Fruit fly (Drosophila melanogaster) whole organism, prepupa: ENCODE measurements around the gene CG3430.

Experiments used
- Blimp-1 ChIP-seq: fragments of 200-800 bp; sonication (Bioruptor generic); optimal IDR thresholded peaks from 3 replicates; lab custom pipeline; 2017; ENCODE audit warnings: missing biosample characterization, missing genetic modification characterization, mild to moderate bottlenecking, moderate library complexity, missing genetic modification reagents
- CG10631 ChIP-seq: fragments of 200-800 bp; sonication (Bioruptor generic); optimal IDR thresholded peaks from 2 replicates; lab custom pipeline; 2016; ENCODE audit warnings: missing biosample characterization, missing genetic modification characterization
- CG10669 ChIP-seq: fragments of 200-800 bp; sonication (Bioruptor generic); optimal IDR thresholded peaks from 3 replicates; lab custom pipeline; 2018; ENCODE audit warnings: missing biosample characterization, mild to moderate bottlenecking, missing genetic modification characterization, moderate library complexity
- CG11762 ChIP-seq: fragments of 200-800 bp; sonication (Bioruptor generic); optimal IDR thresholded peaks from 3 replicates; lab custom pipeline; 2016; ENCODE audit warnings: missing biosample characterization, missing genetic modification characterization; ENCODE audit not compliant: insufficient read depth
- CG11902 ChIP-seq: fragments of 200-800 bp; sonication (Bioruptor generic); optimal IDR thresholded peaks from 3 replicates; lab custom pipeline; 2016; ENCODE audit warnings: missing biosample characterization, missing genetic modification characterization
- CG15336 ChIP-seq: fragments of 200-800 bp; sonication (Bioruptor generic); IDR thresholded peaks from 2 replicates; pipeline ENCODE4 v1.3.6; 2022; ENCODE audit warnings: missing biosample characterization, missing genetic modification characterization
- CG16779 ChIP-seq: fragments of 200-800 bp; sonication (Bioruptor generic); optimal IDR thresholded peaks from 3 replicates; lab custom pipeline; 2017; ENCODE audit warnings: missing biosample characterization, mild to moderate bottlenecking, missing genetic modification characterization
- CG3032 ChIP-seq: fragments of 200-800 bp; optimal IDR thresholded peaks from 2 replicates; lab custom pipeline; 2019; ENCODE audit warnings: missing biosample characterization, mild to moderate bottlenecking, missing genetic modification characterization, moderate library complexity
- CG31627 ChIP-seq: fragments of 200-800 bp; sonication (Bioruptor generic); optimal IDR thresholded peaks from 3 replicates; lab custom pipeline; 2016; ENCODE audit warnings: missing biosample characterization, missing genetic modification characterization
- CG32006 ChIP-seq: fragments of 200-800 bp; sonication (Bioruptor generic); optimal IDR thresholded peaks from 3 replicates; lab custom pipeline; 2017; ENCODE audit warnings: missing biosample characterization, mild to moderate bottlenecking, missing genetic modification characterization
- CG3919 ChIP-seq: fragments of 200-800 bp; sonication (Bioruptor generic); optimal IDR thresholded peaks from 3 replicates; lab custom pipeline; 2016; ENCODE audit warnings: missing biosample characterization, missing genetic modification characterization
- CG4318 ChIP-seq: fragments of 200-800 bp; sonication (Bioruptor generic); optimal IDR thresholded peaks from 3 replicates; lab custom pipeline; 2017; ENCODE audit warnings: missing biosample characterization, mild to moderate bottlenecking, missing genetic modification characterization
- CG6163 ChIP-seq: fragments of 200-800 bp; sonication (Bioruptor generic); IDR thresholded peaks from 3 replicates; pipeline ENCODE4 v1.3.6; 2022; ENCODE audit warnings: missing biosample characterization, missing genetic modification characterization
- CG6276 ChIP-seq: fragments of 200-800 bp; sonication (Bioruptor generic); optimal IDR thresholded peaks from 2 replicates; lab custom pipeline; 2017; ENCODE audit warnings: missing biosample characterization, mild to moderate bottlenecking, missing genetic modification characterization
- CG6792 ChIP-seq: fragments of 200-800 bp; sonication (Bioruptor generic); optimal IDR thresholded peaks from 3 replicates; lab custom pipeline; 2016; ENCODE audit warnings: missing biosample characterization, missing genetic modification characterization
- CG6854 ChIP-seq: fragments of 200-800 bp; sonication (Bioruptor generic); optimal IDR thresholded peaks from 2 replicates; lab custom pipeline; 2017; ENCODE audit warnings: missing biosample characterization, mild to moderate bottlenecking, missing genetic modification characterization
- CG7368 ChIP-seq: fragments of 200-800 bp; sonication (Bioruptor generic); optimal IDR thresholded peaks from 3 replicates; lab custom pipeline; 2016; ENCODE audit warnings: missing biosample characterization, missing genetic modification characterization
- CG8119 ChIP-seq: fragments of 200-800 bp; sonication (Bioruptor generic); IDR thresholded peaks from 3 replicates; pipeline ENCODE4 v1.3.6; 2022; ENCODE audit warnings: missing biosample characterization, missing genetic modification characterization
- CG8319 ChIP-seq: fragments of 200-800 bp; sonication (Bioruptor generic); optimal IDR thresholded peaks from 3 replicates; lab custom pipeline; 2016; ENCODE audit warnings: missing biosample characterization, missing genetic modification characterization
- CG8632 ChIP-seq: fragments of 200-800 bp; sonication (Bioruptor generic); optimal IDR thresholded peaks from 3 replicates; lab custom pipeline; 2016; ENCODE audit warnings: missing biosample characterization, missing genetic modification characterization
- Eip75B ChIP-seq: fragments of 200-800 bp; sonication (Bioruptor generic); optimal IDR thresholded peaks from 3 replicates; lab custom pipeline; 2016; ENCODE audit warnings: missing biosample characterization, missing genetic modification characterization
- Eip78C ChIP-seq: fragments of 200-800 bp; sonication (Bioruptor generic); peaks from one replicate; lab custom pipeline; 2016; ENCODE audit warnings: missing biosample characterization, missing genetic modification characterization
- Eip93F ChIP-seq: fragments of 200-800 bp; sonication (Bioruptor generic); optimal IDR thresholded peaks from 2 replicates; lab custom pipeline; 2016; ENCODE audit warnings: missing biosample characterization, mild to moderate bottlenecking, missing genetic modification characterization
- Hr38 ChIP-seq: sonication (Bioruptor generic); optimal IDR thresholded peaks from 2 replicates; lab custom pipeline; 2016; ENCODE audit warnings: missing biosample characterization, missing genetic modification characterization
- Lpt ChIP-seq: fragments of 200-800 bp; sonication (Bioruptor generic); optimal IDR thresholded peaks from 3 replicates; lab custom pipeline; 2016; ENCODE audit warnings: missing biosample characterization, missing genetic modification characterization
- Sox102F ChIP-seq: fragments of 200-800 bp; sonication (Bioruptor generic); optimal IDR thresholded peaks from 2 replicates; lab custom pipeline; 2016; ENCODE audit warnings: missing biosample characterization, mild to moderate bottlenecking, missing genetic modification characterization
- Sox15 ChIP-seq: fragments of 200-800 bp; sonication (Bioruptor generic); optimal IDR thresholded peaks from 3 replicates; lab custom pipeline; 2016; ENCODE audit warnings: missing biosample characterization, missing genetic modification characterization
- acj6 ChIP-seq: fragments of 200-800 bp; sonication (Bioruptor generic); optimal IDR thresholded peaks from 3 replicates; lab custom pipeline; 2016; ENCODE audit warnings: missing biosample characterization, missing genetic modification characterization
- dsx ChIP-seq: fragments of 200-800 bp; optimal IDR thresholded peaks from 3 replicates; lab custom pipeline; 2019; ENCODE audit warnings: missing biosample characterization, mild to moderate bottlenecking, missing genetic modification characterization, moderate library complexity; ENCODE audit not compliant: poor library complexity, severe bottlenecking
- eg ChIP-seq: fragments of 200-800 bp; sonication (Bioruptor generic); IDR thresholded peaks from 3 replicates; pipeline ENCODE4 v1.3.6; 2022; ENCODE audit warnings: missing biosample characterization, missing genetic modification characterization
- fkh ChIP-seq: fragments of 200-800 bp; sonication (Bioruptor generic); optimal IDR thresholded peaks from 3 replicates; lab custom pipeline; 2017; ENCODE audit warnings: missing biosample characterization, mild to moderate bottlenecking, missing genetic modification characterization, moderate library complexity
- lz ChIP-seq: fragments of 200-800 bp; sonication (Bioruptor generic); optimal IDR thresholded peaks from 3 replicates; lab custom pipeline; 2016; ENCODE audit warnings: missing biosample characterization, missing genetic modification characterization
- pdm3 ChIP-seq: fragments of 200-800 bp; sonication (Bioruptor generic); optimal IDR thresholded peaks from 3 replicates; lab custom pipeline; 2016; ENCODE audit warnings: missing biosample characterization, missing genetic modification characterization
- salr ChIP-seq, 2 experiments: fragments of 200-800 bp; sonication (Bioruptor generic); optimal IDR thresholded peaks; 3 replicates each; lab custom pipeline; 2016 to 2018; ENCODE audit warnings: missing biosample characterization in 2 of 2, missing genetic modification characterization in 2 of 2, mild to moderate bottlenecking in 1 of 2
- spab ChIP-seq: fragments of 200-800 bp; sonication (Bioruptor generic); optimal IDR thresholded peaks from 2 replicates; lab custom pipeline; 2017; ENCODE audit warnings: missing biosample characterization, mild to moderate bottlenecking, missing genetic modification characterization, missing genetic modification reagents
- ss ChIP-seq, 2 experiments: fragments of 200-800 bp; sonication (Bioruptor generic); optimal IDR thresholded peaks; 2 replicates in 1 of 2; 3 replicates in 1 of 2; lab custom pipeline; 2017 to 2018; ENCODE audit warnings: mild to moderate bottlenecking in 2 of 2, missing biosample characterization in 2 of 2, missing genetic modification characterization in 2 of 2, moderate library complexity in 1 of 2
- svp ChIP-seq: fragments of 200-800 bp; sonication (Bioruptor generic); peaks from one replicate; lab custom pipeline; 2016; ENCODE audit warnings: missing biosample characterization, missing genetic modification characterization

The CG3430 gene

dm6 chr2L:6991085-6991484 is 34.3 kb downstream of the CG3430 start (continued):
- TF ChIP-seq pdm3 (GFP tag; lab: Kevin White, UChicago) (peak; percentile 65), lz (GFP tag; lab: Kevin White, UChicago) (no peak), CG4318 (GFP tag; lab: Kevin White, UChicago) (peak; percentile 44), Sox15 (GFP tag; lab: Kevin White, UChicago) (peak; percentile 20), CG32006 (GFP tag; lab: Kevin White, UChicago) (peak; percentile 76), CG10669 (GFP tag; lab: Kevin White, UChicago) (peak; percentile 64), CG6163 (GFP tag; lab: Robert Waterston, UW) (peak; percentile 88), fkh (no peak), CG6792 (GFP tag; lab: Kevin White, UChicago) (peak; percentile 66), CG10631 (GFP tag; lab: Kevin White, UChicago) (peak; percentile 35), CG7368 (GFP tag; lab: Kevin White, UChicago) (peak; percentile 50), ss (GFP tag; optimal IDR thresholded peaks at IDR 0.05; lab: Kevin White, UChicago) (peak; percentile 61 to 75), spab (GFP tag; lab: Kevin White, UChicago) (peak; percentile 57), Hr38 (no peak), Lpt (GFP tag; lab: Kevin White, UChicago) (peak; percentile 63), CG15336 (GFP tag; lab: Robert Waterston, UW) (peak; percentile 78), CG31627 (GFP tag; lab: Kevin White, UChicago) (peak; percentile 11), Sox102F (GFP tag; lab: Kevin White, UChicago) (no peak), svp (GFP tag; lab: Kevin White, UChicago) (peak; percentile 55), eg (peak; percentile 83), CG3919 (GFP tag; lab: Kevin White, UChicago) (peak; percentile 79), CG6276 (GFP tag; lab: Kevin White, UChicago) (peak; percentile 67), dsx (GFP tag; lab: Kevin White, UChicago) (peak; percentile 64), CG8319 (GFP tag; lab: Kevin White, UChicago) (peak; percentile 33)

dm6 chr2L:6998736-6999135 is 41.9 kb downstream of the CG3430 start:
- TF ChIP-seq eg (0 out of 3 replicates have a peak, but pooled peaks have one; percentile 6), CG16779 (tag; lab: Kevin White, UChicago) (no peak)

dm6 chr2L:7004304-7004703 is 47.5 kb downstream of the CG3430 start:
- TF ChIP-seq CG8632 (GFP tag; lab: Kevin White, UChicago) = no peak
- no peak for TF ChIP-seq acj6 (GFP tag; lab: Kevin White, UChicago)
- TF ChIP-seq Eip78C (GFP tag; lab: Kevin White, UChicago) = peak; percentile 7
- TF ChIP-seq CG3032 (tag; lab: Kevin White, UChicago) = no peak
- TF ChIP-seq svp (GFP tag; lab: Kevin White, UChicago) = peak; percentile 49
- TF ChIP-seq Eip93F (GFP tag; lab: Kevin White, UChicago) = no peak
- TF ChIP-seq Eip75B = no peak
- peak; percentile 27 for TF ChIP-seq Blimp-1 (GFP tag; lab: Kevin White, UChicago)
- no peak for TF ChIP-seq pdm3 (GFP tag; lab: Kevin White, UChicago)
- no peak for TF ChIP-seq spab (GFP tag; lab: Kevin White, UChicago)

- no peak for TF ChIP-seq CG8119 (GFP tag; lab: Robert Waterston, UW)
- peak; percentile 21 for TF ChIP-seq Eip78C (GFP tag; lab: Kevin White, UChicago)
- no peak for TF ChIP-seq CG10669 (GFP tag; lab: Kevin White, UChicago)
Observed at dm6 chr2L:7005489-7005888, 48.7 kb downstream of the CG3430 start.

dm6 chr2L:7007564-7007963 is 50.8 kb downstream of the CG3430 start:
- no peak for TF ChIP-seq spab (GFP tag; lab: Kevin White, UChicago)
- TF ChIP-seq Eip75B = no peak
- no peak for TF ChIP-seq CG11902 (GFP tag; lab: Kevin White, UChicago)
- no peak for TF ChIP-seq salr (GFP tag; optimal IDR thresholded peaks at IDR 0.05; lab: Kevin White, UChicago)
- no peak for TF ChIP-seq CG6163 (GFP tag; lab: Robert Waterston, UW)
- TF ChIP-seq CG3032 (tag; lab: Kevin White, UChicago) = no peak
- TF ChIP-seq lz (GFP tag; lab: Kevin White, UChicago) = no peak
- TF ChIP-seq CG8319 (GFP tag; lab: Kevin White, UChicago) = no peak
- TF ChIP-seq CG6854 (GFP tag; lab: Kevin White, UChicago) = no peak
- no peak for TF ChIP-seq CG11762 (GFP tag; lab: Kevin White, UChicago)
- no peak for TF ChIP-seq CG4318 (GFP tag; lab: Kevin White, UChicago)
- no peak for TF ChIP-seq CG7368 (GFP tag; lab: Kevin White, UChicago)
- TF ChIP-seq Eip78C (GFP tag; lab: Kevin White, UChicago) = no peak
